Worm (Caenorhabditis elegans) whole organism, L1 larva: ENCODE results near the gene C32D5.4.

ENCODE experiments used
- ceh-63 ChIP-seq: fragments of 200-800 bp; sonication (Bioruptor generic); optimal IDR thresholded peaks from 2 replicates; lab custom pipeline; 2018; ENCODE audit warnings: mild to moderate bottlenecking, missing genetic modification characterization, missing compliant biosample characterization
- dpl-1 ChIP-seq, 3 experiments: fragments of 150-350 bp in 2 of 3; sonication (generic microtip) in 1 of 3; optimal IDR thresholded peaks; 2 replicates each; lab custom pipeline; 2014 to 2017; ENCODE audit warnings: missing biosample characterization in 3 of 3, missing genetic modification characterization in 3 of 3, missing genetic modification reagents in 3 of 3
- nhr-11 ChIP-seq: fragments of 150-350 bp; optimal IDR thresholded peaks from 2 replicates; lab custom pipeline; 2014; ENCODE audit warnings: missing biosample characterization, missing genetic modification characterization
- unc-62 ChIP-seq: fragments of 150-350 bp; optimal IDR thresholded peaks from 2 replicates; lab custom pipeline; 2014; ENCODE audit warnings: missing biosample characterization, missing genetic modification reagents, missing genetic modification characterization

- TF ChIP-seq unc-62 (GFP tag; lab: Kevin White, UChicago): no peak
- TF ChIP-seq dpl-1 (GFP tag; optimal IDR thresholded peaks at IDR 0.05; lab: Kevin White, UChicago): no peak
- no peak for TF ChIP-seq nhr-11 (tag; lab: Kevin White, UChicago)
- TF ChIP-seq ceh-63 (GFP tag; lab: Kevin White, UChicago): no peak
These were observed 21.0 kb upstream of the C32D5.4 start, which contains the start of gene txt-18 for ce11 chrII:6343893-6344292.
